Fruit fly (Drosophila melanogaster) whole organism, pupa: Measurements from ENCODE around the gene CG2865.

Experiments used
- CG12605 ChIP-seq: fragments of 200-800 bp; sonication (Bioruptor generic); IDR thresholded peaks from 2 replicates; pipeline ENCODE4 v1.3.6; 2022; ENCODE audit warnings: missing biosample characterization, missing genetic modification characterization
- CG15710 ChIP-seq: fragments of 200-800 bp; sonication (Bioruptor generic); optimal IDR thresholded peaks from 2 replicates; lab custom pipeline; 2018; ENCODE audit warnings: missing biosample characterization, mild to moderate bottlenecking, missing genetic modification characterization, moderate library complexity
- CG32121 ChIP-seq: fragments of 200-800 bp; sonication (Bioruptor generic); IDR thresholded peaks from 2 replicates; pipeline ENCODE4 v1.3.6; 2022; ENCODE audit warnings: missing biosample characterization, missing genetic modification characterization
- CG4496 ChIP-seq: fragments of 200-800 bp; sonication (Bioruptor generic); IDR thresholded peaks from 3 replicates; pipeline ENCODE4 v1.3.6; 2022; ENCODE audit warnings: missing biosample characterization, missing genetic modification characterization
- EcR ChIP-seq: fragments of 200-800 bp; sonication (Bioruptor generic); optimal IDR thresholded peaks from 3 replicates; lab custom pipeline; 2019; ENCODE audit warnings: missing biosample characterization, missing genetic modification characterization, mild to moderate bottlenecking, moderate library complexity, missing genetic modification reagents
- Snoo ChIP-seq: fragments of 200-800 bp; sonication (Bioruptor generic); optimal IDR thresholded peaks from 3 replicates; lab custom pipeline; 2017; ENCODE audit warnings: missing biosample characterization, mild to moderate bottlenecking, missing genetic modification characterization, inconsistent platforms

DNA sequence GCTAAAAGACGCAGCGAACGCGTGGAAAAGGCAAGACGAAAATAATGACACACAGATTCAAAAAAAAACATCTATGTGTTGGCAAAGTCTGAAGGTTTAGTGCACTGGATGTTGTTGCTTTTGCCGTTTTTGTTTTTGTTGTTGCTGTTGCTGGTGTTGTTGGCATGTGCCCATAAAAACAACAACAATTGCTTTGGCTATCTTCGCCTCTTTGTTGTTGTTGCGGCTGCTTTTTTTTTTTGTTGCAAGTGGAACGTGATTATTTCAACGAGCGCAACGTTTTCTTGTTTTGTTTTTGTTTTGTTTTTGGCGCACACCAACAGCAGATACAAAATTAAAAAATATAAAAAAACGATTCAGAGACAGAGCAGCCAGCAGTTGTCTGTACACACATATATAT, 4.1 kb downstream of the CG2865 start:
- TF ChIP-seq EcR (peak; percentile 91), CG12605 (GFP tag; lab: Robert Waterston, UW) (peak; percentile 96), Snoo (tag; lab: Kevin White, UChicago) (peak; percentile 42), CG4496 (GFP tag; lab: Robert Waterston, UW) (peak; percentile 95), CG32121 (GFP tag; lab: Robert Waterston, UW) (peak; percentile 93), CG15710 (tag; lab: Kevin White, UChicago) (peak; percentile 90)
